Fruit fly (Drosophila melanogaster) whole organism, embryonic: ENCODE data around the gene kek6.

Experiments
- Aef1 ChIP-seq: fragments of 200-800 bp; sonication (Bioruptor generic); IDR thresholded peaks from 3 replicates; pipeline ENCODE4 v1.3.6; 2022; ENCODE audit warnings: missing biosample characterization, missing genetic modification characterization
- Atf3 ChIP-seq: fragments of 200-800 bp; sonication (Bioruptor generic); optimal IDR thresholded peaks from 3 replicates; lab custom pipeline; 2016; ENCODE audit warnings: missing biosample characterization, missing genetic modification characterization
- C15 ChIP-seq: fragments of 200-800 bp; sonication (Bioruptor generic); IDR thresholded peaks from 3 replicates; pipeline ENCODE4 v1.3.6; 2022; ENCODE audit warnings: missing biosample characterization, missing genetic modification characterization
- CG10209 ChIP-seq: fragments of 200-800 bp; sonication (Bioruptor generic); optimal IDR thresholded peaks from 3 replicates; lab custom pipeline; 2017; ENCODE audit warnings: missing biosample characterization, mild to moderate bottlenecking, missing genetic modification characterization, missing genetic modification reagents
- CG10321 ChIP-seq: fragments of 200-800 bp; sonication (Bioruptor generic); IDR thresholded peaks from 2 replicates; pipeline ENCODE4 v1.3.6; 2022; ENCODE audit warnings: missing biosample characterization, missing genetic modification characterization
- CG10565 ChIP-seq: fragments of 200-800 bp; sonication (Bioruptor generic); optimal IDR thresholded peaks from 3 replicates; lab custom pipeline; 2016; ENCODE audit warnings: missing biosample characterization, mild to moderate bottlenecking, missing genetic modification characterization
- CG11085 ChIP-seq: fragments of 200-800 bp; sonication (Bioruptor generic); IDR thresholded peaks from 2 replicates; pipeline ENCODE4 v1.3.6; 2022; ENCODE audit warnings: missing biosample characterization, missing genetic modification characterization
- CG11093 ChIP-seq: fragments of 200-800 bp; sonication (Bioruptor generic); IDR thresholded peaks from 3 replicates; pipeline ENCODE4 v1.3.6; 2022; ENCODE audit warnings: missing biosample characterization, missing genetic modification characterization
- CG12391 ChIP-seq: fragments of 200-800 bp; sonication (Bioruptor generic); optimal IDR thresholded peaks from 3 replicates; lab custom pipeline; 2018; ENCODE audit warnings: missing biosample characterization, mild to moderate bottlenecking, missing genetic modification characterization, moderate library complexity
- CG17361 ChIP-seq: fragments of 200-800 bp; sonication (Bioruptor generic); IDR thresholded peaks from 3 replicates; pipeline ENCODE4 v1.3.6; 2022; ENCODE audit warnings: missing biosample characterization, missing genetic modification characterization
- CG18262 ChIP-seq: fragments of 200-800 bp; optimal IDR thresholded peaks from 3 replicates; lab custom pipeline; 2019; ENCODE audit warnings: missing biosample characterization, mild to moderate bottlenecking, missing genetic modification characterization, moderate library complexity
- CG18599 ChIP-seq: fragments of 200-800 bp; sonication (Bioruptor generic); optimal IDR thresholded peaks from 3 replicates; lab custom pipeline; 2017; ENCODE audit warnings: missing biosample characterization, missing genetic modification characterization, mild to moderate bottlenecking, moderate library complexity, missing genetic modification reagents
- CG31224 ChIP-seq: fragments of 200-800 bp; sonication (Bioruptor generic); IDR thresholded peaks from 2 replicates; pipeline ENCODE4 v1.3.6; 2022; ENCODE audit warnings: missing biosample characterization, missing genetic modification characterization
- CG3847 ChIP-seq: fragments of 200-800 bp; sonication (Bioruptor generic); IDR thresholded peaks from 2 replicates; pipeline ENCODE4 v1.3.6; 2022; ENCODE audit warnings: missing biosample characterization, missing genetic modification characterization
- CG42726 ChIP-seq: fragments of 200-800 bp; sonication (Bioruptor generic); IDR thresholded peaks from 2 replicates; pipeline ENCODE4 v1.3.6; 2022; ENCODE audit warnings: missing biosample characterization, missing genetic modification characterization; ENCODE audit not compliant: partially characterized antibody
- CG4404 ChIP-seq: fragments of 200-800 bp; sonication (Bioruptor generic); IDR thresholded peaks from 2 replicates; pipeline ENCODE4 v1.3.6; 2022; ENCODE audit warnings: missing biosample characterization, missing genetic modification characterization
- CG7786 ChIP-seq: fragments of 200-800 bp; sonication (Bioruptor generic); optimal IDR thresholded peaks from 2 replicates; lab custom pipeline; 2016; ENCODE audit warnings: missing biosample characterization, missing genetic modification characterization
- CG8924 ChIP-seq: fragments of 200-800 bp; optimal IDR thresholded peaks from 3 replicates; lab custom pipeline; 2019; ENCODE audit warnings: missing biosample characterization, mild to moderate bottlenecking, missing genetic modification characterization, moderate library complexity
- CHES-1-like ChIP-seq: fragments of 200-800 bp; sonication (Bioruptor generic); optimal IDR thresholded peaks from 2 replicates; lab custom pipeline; 2016; ENCODE audit warnings: missing biosample characterization, missing genetic modification characterization
- Camta ChIP-seq: fragments of 200-800 bp; sonication (Bioruptor generic); optimal IDR thresholded peaks from 2 replicates; lab custom pipeline; 2016; ENCODE audit warnings: missing biosample characterization, missing genetic modification characterization
- CoRest ChIP-seq: fragments of 200-800 bp; sonication (Bioruptor generic); optimal IDR thresholded peaks from 3 replicates; lab custom pipeline; 2018; ENCODE audit warnings: missing biosample characterization, mild to moderate bottlenecking, missing genetic modification characterization, moderate library complexity
- D19A ChIP-seq: fragments of 200-800 bp; optimal IDR thresholded peaks from 3 replicates; lab custom pipeline; 2019; ENCODE audit warnings: missing biosample characterization, mild to moderate bottlenecking, missing genetic modification characterization, moderate library complexity
- Fer2 ChIP-seq: fragments of 200-800 bp; sonication (Bioruptor generic); optimal IDR thresholded peaks from 2 replicates; lab custom pipeline; 2018; ENCODE audit warnings: missing biosample characterization, mild to moderate bottlenecking, missing genetic modification characterization, moderate library complexity
- Gug ChIP-seq: fragments of 200-800 bp; sonication (Bioruptor generic); IDR thresholded peaks from 4 replicates; pipeline ENCODE4 v1.3.6; 2022; ENCODE audit warnings: missing biosample characterization, missing genetic modification characterization
- Hmr ChIP-seq: fragments of 200-800 bp; sonication (Bioruptor generic); optimal IDR thresholded peaks from 3 replicates; lab custom pipeline; 2017; ENCODE audit warnings: mild to moderate bottlenecking, missing biosample characterization, missing genetic modification reagents, missing genetic modification characterization
- Hr51 ChIP-seq, 2 experiments: fragments of 200-800 bp; sonication (Bioruptor generic); optimal IDR thresholded peaks; 2 replicates in 1 of 2; 3 replicates in 1 of 2; lab custom pipeline; 2016 to 2018; ENCODE audit warnings: missing biosample characterization in 2 of 2, missing genetic modification characterization in 2 of 2, mild to moderate bottlenecking in 1 of 2, moderate library complexity in 1 of 2
- Hr78 ChIP-seq, 2 experiments: fragments of 200-800 bp in 1 of 2; fragments of >200 bp in 1 of 2; sonication (Bioruptor generic) in 1 of 2; optimal IDR thresholded peaks; 2 replicates each; lab custom pipeline; 2017 to 2019; ENCODE audit warnings: missing biosample characterization in 2 of 2, missing genetic modification characterization in 2 of 2, mild to moderate bottlenecking in 1 of 2, moderate library complexity in 1 of 2
- Jarid2 ChIP-seq: fragments of 200-800 bp; sonication (Bioruptor generic); optimal IDR thresholded peaks from 3 replicates; lab custom pipeline; 2017; ENCODE audit warnings: mild to moderate bottlenecking, missing biosample characterization, missing genetic modification reagents, missing genetic modification characterization
- MESR4 ChIP-seq: fragments of 200-800 bp; sonication (Bioruptor generic); optimal IDR thresholded peaks from 2 replicates; lab custom pipeline; 2018; ENCODE audit warnings: missing biosample characterization, mild to moderate bottlenecking, missing genetic modification characterization, moderate library complexity
- NC2α ChIP-seq: fragments of 200-800 bp; sonication (Bioruptor generic); optimal IDR thresholded peaks from 2 replicates; lab custom pipeline; 2016; ENCODE audit warnings: missing biosample characterization, missing genetic modification characterization
- Poxn ChIP-seq: fragments of 200-800 bp; sonication (Bioruptor generic); IDR thresholded peaks from 2 replicates; pipeline ENCODE4 v1.3.6; 2022; ENCODE audit warnings: missing biosample characterization, missing genetic modification characterization
- Side ChIP-seq: fragments of 200-800 bp; sonication (Bioruptor generic); optimal IDR thresholded peaks from 2 replicates; lab custom pipeline; 2016; ENCODE audit warnings: missing biosample characterization, missing genetic modification characterization
- Six4 ChIP-seq: fragments of 200-800 bp; sonication (Bioruptor generic); optimal IDR thresholded peaks from 2 replicates; lab custom pipeline; 2016; ENCODE audit warnings: missing biosample characterization, missing genetic modification characterization
- ase ChIP-seq: fragments of 200-800 bp; sonication (Bioruptor generic); IDR thresholded peaks from 3 replicates; pipeline ENCODE4 v1.3.6; 2022; ENCODE audit warnings: missing biosample characterization, missing genetic modification characterization
- dan ChIP-seq: fragments of 200-800 bp; sonication (Bioruptor generic); IDR thresholded peaks from 2 replicates; pipeline ENCODE4 v1.3.6; 2022; ENCODE audit warnings: missing biosample characterization, missing genetic modification characterization
- emc ChIP-seq: fragments of 200-800 bp; sonication (Bioruptor generic); optimal IDR thresholded peaks from 2 replicates; lab custom pipeline; 2016; ENCODE audit warnings: missing biosample characterization, missing genetic modification characterization
- eyg ChIP-seq: fragments of 200-800 bp; sonication (Bioruptor generic); optimal IDR thresholded peaks from 3 replicates; lab custom pipeline; 2016; ENCODE audit warnings: missing biosample characterization, missing genetic modification characterization
- fd102C ChIP-seq: fragments of 200-800 bp; sonication (Bioruptor generic); optimal IDR thresholded peaks from 2 replicates; lab custom pipeline; 2018; ENCODE audit warnings: missing biosample characterization, mild to moderate bottlenecking, missing genetic modification characterization, moderate library complexity
- fd96Cb ChIP-seq: fragments of 200-800 bp; sonication (Bioruptor generic); optimal IDR thresholded peaks from 2 replicates; lab custom pipeline; 2018; ENCODE audit warnings: missing biosample characterization, mild to moderate bottlenecking, missing genetic modification characterization, moderate library complexity
- klu ChIP-seq: fragments of 200-800 bp; sonication (Bioruptor generic); IDR thresholded peaks from 2 replicates; pipeline ENCODE4 v1.3.6; 2022; ENCODE audit warnings: missing biosample characterization, missing genetic modification characterization
- knrl ChIP-seq: fragments of 200-800 bp; sonication (Bioruptor generic); IDR thresholded peaks from 3 replicates; pipeline ENCODE4 v1.3.6; 2022; ENCODE audit warnings: missing biosample characterization, missing genetic modification characterization; ENCODE audit not compliant: partially characterized antibody
- nmo ChIP-seq: fragments of 200-800 bp; sonication (Bioruptor generic); optimal IDR thresholded peaks from 2 replicates; lab custom pipeline; 2018; ENCODE audit warnings: missing biosample characterization, mild to moderate bottlenecking, missing genetic modification characterization, moderate library complexity
- pum ChIP-seq: fragments of 200-800 bp; sonication (Bioruptor generic); optimal IDR thresholded peaks from 2 replicates; lab custom pipeline; 2016; ENCODE audit warnings: missing biosample characterization, missing genetic modification characterization
- scrt ChIP-seq: fragments of 200-800 bp; sonication (Bioruptor generic); optimal IDR thresholded peaks from 2 replicates; lab custom pipeline; 2018; ENCODE audit warnings: missing biosample characterization, mild to moderate bottlenecking, missing genetic modification characterization, moderate library complexity
- shn ChIP-seq: fragments of 200-800 bp; sonication (Bioruptor generic); optimal IDR thresholded peaks from 3 replicates; lab custom pipeline; 2016; ENCODE audit warnings: missing biosample characterization, missing genetic modification characterization
- sqz ChIP-seq: fragments of 200-800 bp; sonication (Bioruptor generic); optimal IDR thresholded peaks from 3 replicates; lab custom pipeline; 2018; ENCODE audit warnings: missing biosample characterization, mild to moderate bottlenecking, missing genetic modification characterization
- stwl ChIP-seq: fragments of 200-800 bp; sonication (Bioruptor generic); optimal IDR thresholded peaks from 3 replicates; lab custom pipeline; 2018; ENCODE audit warnings: missing biosample characterization, mild to moderate bottlenecking, missing genetic modification characterization, moderate library complexity
- tin ChIP-seq: fragments of 200-800 bp; sonication (Bioruptor generic); optimal IDR thresholded peaks from 3 replicates; lab custom pipeline; 2016; ENCODE audit warnings: missing biosample characterization, missing genetic modification characterization
- unpg ChIP-seq: fragments of 200-800 bp; sonication (Bioruptor generic); optimal IDR thresholded peaks from 3 replicates; lab custom pipeline; 2018; ENCODE audit warnings: missing biosample characterization, mild to moderate bottlenecking, missing genetic modification characterization, moderate library complexity

kek6 gene

DNA sequence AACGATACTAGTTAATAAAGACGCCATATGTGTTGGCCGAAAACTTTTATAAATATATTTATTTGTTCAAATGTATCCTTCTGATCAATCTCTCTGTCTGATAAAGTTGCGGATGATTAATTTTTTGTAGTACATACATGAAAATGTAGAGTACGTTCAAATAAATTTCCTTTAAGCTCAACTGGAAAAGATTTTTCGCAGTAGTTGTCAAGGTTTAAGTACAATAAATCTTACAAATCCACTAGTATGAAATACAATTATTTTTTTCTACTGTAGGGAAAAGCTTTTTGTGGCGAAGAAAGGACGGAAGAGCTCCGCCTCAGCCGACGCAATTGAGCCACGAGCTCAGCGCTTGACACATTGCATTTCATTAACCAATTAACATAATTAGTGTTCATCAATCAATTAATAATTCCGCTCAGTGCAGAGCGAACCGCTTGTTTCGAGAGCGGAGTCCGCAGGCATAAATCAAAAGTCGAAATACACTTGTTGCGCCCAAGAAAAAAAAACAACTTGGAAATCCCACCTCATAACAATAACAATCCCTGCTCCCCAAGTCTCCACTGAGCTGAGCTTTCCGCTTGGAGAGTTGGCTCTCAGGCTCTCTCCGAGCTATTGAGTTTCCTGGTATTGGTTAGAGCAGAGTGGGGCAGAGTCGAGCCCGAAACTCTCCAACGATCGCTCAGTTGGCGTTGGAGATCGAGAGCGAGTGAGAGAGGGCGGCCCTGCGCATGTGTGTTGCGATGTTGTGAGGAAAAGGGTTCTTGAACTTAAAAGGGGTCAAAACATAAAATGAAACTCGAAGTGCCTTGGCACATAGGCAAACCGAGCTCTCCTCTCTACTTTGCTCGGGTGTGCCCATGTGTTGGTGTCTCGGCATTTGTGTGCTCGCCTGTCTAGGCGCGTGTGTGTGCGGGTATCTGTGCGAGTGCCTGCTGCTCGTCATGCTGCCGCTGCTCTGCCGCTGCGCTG is 67.0 kb downstream of the kek6 start (continued):
- TF ChIP-seq Hr51 (GFP tag; optimal IDR thresholded peaks at IDR 0.05; lab: Kevin White, UChicago) (no peak), CG11085 (GFP tag; lab: Robert Waterston, UW) (no peak), CG4404 (GFP tag; lab: Robert Waterston, UW) (no peak), Side (GFP tag; lab: Kevin White, UChicago) (no peak), Jarid2 (GFP tag; lab: Kevin White, UChicago) (peak; percentile 1), CG11093 (no peak), sqz (GFP tag; lab: Kevin White, UChicago) (no peak), Gug (GFP tag; lab: Robert Waterston, UW) (no peak), fd102C (GFP tag; lab: Kevin White, UChicago) (no peak), eyg (GFP tag; lab: Kevin White, UChicago) (no peak), nmo (GFP tag; lab: Kevin White, UChicago) (no peak), CG10209 (GFP tag; lab: Kevin White, UChicago) (no peak), stwl (tag; lab: Kevin White, UChicago) (no peak), NC2α (no peak), C15 (no peak), Fer2 (no peak), CG10565 (GFP tag; lab: Kevin White, UChicago) (no peak), knrl (GFP tag; lab: Robert Waterston, UW) (no peak), Atf3 (GFP tag; lab: Kevin White, UChicago) (no peak), Aef1 (GFP tag; lab: Robert Waterston, UW) (no peak), CG3847 (GFP tag; lab: Robert Waterston, UW) (no peak), Six4 (GFP tag; lab: Kevin White, UChicago) (no peak), klu (no peak), dan (GFP tag; lab: Robert Waterston, UW) (no peak), Hmr (GFP tag; lab: Kevin White, UChicago) (no peak), CG31224 (no peak), CoRest (tag; lab: Kevin White, UChicago) (peak; percentile 11), shn (GFP tag; lab: Kevin White, UChicago) (no peak), CG18599 (GFP tag; lab: Kevin White, UChicago) (no peak), tin (GFP tag; lab: Kevin White, UChicago) (no peak), CG8924 (tag; lab: Kevin White, UChicago) (peak; percentile 22), CHES-1-like (GFP tag; lab: Kevin White, UChicago) (no peak), pum (GFP tag; lab: Kevin White, UChicago) (no peak), D19A (tag; lab: Kevin White, UChicago) (no peak), Camta (no peak), CG18262 (peak; percentile 30), emc (no peak), CG17361 (GFP tag; lab: Robert Waterston, UW) (0 out of 3 replicates have a peak, but pooled peaks have one; percentile 29), scrt (GFP tag; lab: Kevin White, UChicago) (no peak), MESR4 (no peak), unpg (GFP tag; lab: Kevin White, UChicago) (peak; percentile 14), Poxn (GFP tag; lab: Robert Waterston, UW) (no peak), fd96Cb (tag; lab: Kevin White, UChicago) (peak; percentile 22), CG10321 (GFP tag; lab: Robert Waterston, UW) (no peak), CG12391 (peak; percentile 16), CG7786 (GFP tag; lab: Kevin White, UChicago) (no peak), CG42726 (GFP tag; lab: Robert Waterston, UW) (no peak), Hr78 (GFP tag; optimal IDR thresholded peaks at IDR 0.05; lab: Kevin White, UChicago) (peak in 1 of 2 experiments; percentile 71), ase (no peak)
